Worm (Caenorhabditis elegans): Measurements from ENCODE around the gene duo-1.

ce11 chrV:11526927-11527491 is 27.4 kb upstream of the duo-1 start:
- TF ChIP-seq him-1 (tag; optimal IDR thresholded peaks at IDR 0.05): no peak
- TF ChIP-seq dao-5 (tag; optimal IDR thresholded peaks at IDR 0.05): no peak
- no peak for TF ChIP-seq W03F9.2 (tag; optimal IDR thresholded peaks at IDR 0.05)
